Worm (Caenorhabditis elegans) whole organism, L2 larva: Measurements from ENCODE around the gene str-74.

ENCODE experiments used
- C34F6.9 ChIP-seq: fragments of 150-350 bp; optimal IDR thresholded peaks from 2 replicates; lab custom pipeline; 2014; ENCODE audit warnings: missing biosample characterization, missing genetic modification characterization
- ama-1 ChIP-seq: fragments of 150-350 bp; optimal IDR thresholded peaks from 2 replicates; lab custom pipeline; 2018; ENCODE audit warnings: inconsistent platforms
- ceh-16 ChIP-seq: fragments of 150-350 bp; optimal IDR thresholded peaks from 2 replicates; lab custom pipeline; 2014; ENCODE audit warnings: missing biosample characterization, missing genetic modification characterization
- mab-5 ChIP-seq: fragments of 150-350 bp; optimal IDR thresholded peaks from 2 replicates; lab custom pipeline; 2014; ENCODE audit warnings: missing biosample characterization, missing genetic modification characterization
- nhr-11 ChIP-seq: fragments of 150-350 bp; optimal IDR thresholded peaks from 2 replicates; lab custom pipeline; 2014; ENCODE audit warnings: missing biosample characterization, missing genetic modification characterization
- unc-39 ChIP-seq: fragments of 150-350 bp; optimal IDR thresholded peaks from 2 replicates; lab custom pipeline; 2014; ENCODE audit warnings: missing biosample characterization, missing genetic modification characterization
- unc-55 ChIP-seq: fragments of 150-350 bp; sonication (generic microtip); optimal IDR thresholded peaks from 3 replicates; lab custom pipeline; 2014; ENCODE audit warnings: missing biosample characterization, missing genetic modification reagents, missing genetic modification characterization

DNA sequence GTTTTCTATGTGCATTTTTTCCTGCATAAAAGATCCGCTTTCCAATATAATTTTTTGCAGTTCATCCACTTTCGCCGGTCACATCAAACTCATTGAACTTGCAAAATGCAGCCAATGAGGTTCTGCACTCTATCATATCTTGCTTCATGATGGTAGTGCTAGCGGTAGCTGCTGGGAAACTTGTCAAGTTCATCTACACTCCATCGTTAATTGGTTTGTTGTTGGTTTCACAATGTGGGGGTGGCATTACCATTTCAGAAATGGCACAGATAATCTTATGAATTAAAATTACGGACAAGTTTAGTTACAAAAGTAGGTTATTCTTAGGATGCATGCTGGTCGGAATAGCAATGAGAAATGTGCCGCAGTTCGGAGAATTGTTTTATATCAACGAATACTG is 33.6 kb upstream of the str-74 start:
- TF ChIP-seq unc-55 (GFP tag; lab: Kevin White, UChicago): no peak
- TF ChIP-seq nhr-11 (tag; lab: Kevin White, UChicago): no peak
- no peak for TF ChIP-seq ceh-16 (tag; lab: Kevin White, UChicago)
- TF ChIP-seq mab-5 (tag; lab: Kevin White, UChicago): no peak
- TF ChIP-seq C34F6.9 (tag; lab: Kevin White, UChicago): no peak
- no peak for TF ChIP-seq ama-1 (lab: Kevin White, UChicago)
- TF ChIP-seq unc-39: no peak
